Fruit fly (Drosophila melanogaster) whole organism, embryonic: ENCODE results near the gene inaE.

Experiments used
- ATbp ChIP-seq: fragments of 200-800 bp; sonication (Bioruptor generic); optimal IDR thresholded peaks from 2 replicates; lab custom pipeline; 2017; ENCODE audit warnings: missing biosample characterization, mild to moderate bottlenecking, missing genetic modification characterization, missing genetic modification reagents
- BEAF-32 ChIP-seq: fragments of 200-800 bp; sonication (Bioruptor generic); optimal IDR thresholded peaks from 3 replicates; lab custom pipeline; 2017; ENCODE audit warnings: missing biosample characterization, missing genetic modification characterization, mild to moderate bottlenecking, moderate library complexity, missing genetic modification reagents
- CG10321 ChIP-seq: fragments of 200-800 bp; sonication (Bioruptor generic); IDR thresholded peaks from 2 replicates; pipeline ENCODE4 v1.3.6; 2022; ENCODE audit warnings: missing biosample characterization, missing genetic modification characterization
- CG13287 ChIP-seq: fragments of 200-800 bp; sonication (Bioruptor generic); IDR thresholded peaks from 2 replicates; pipeline ENCODE4 v1.3.6; 2022; ENCODE audit warnings: missing biosample characterization, missing genetic modification characterization; ENCODE audit not compliant: partially characterized antibody
- CG14710 ChIP-seq: fragments of 200-800 bp; sonication (Bioruptor generic); optimal IDR thresholded peaks from 3 replicates; lab custom pipeline; 2019; ENCODE audit warnings: missing biosample characterization, mild to moderate bottlenecking, missing genetic modification characterization, moderate library complexity
- CG15514 ChIP-seq: fragments of 200-800 bp; sonication (Bioruptor generic); optimal IDR thresholded peaks from 3 replicates; lab custom pipeline; 2017; ENCODE audit warnings: missing biosample characterization, missing genetic modification characterization, mild to moderate bottlenecking, moderate library complexity, missing genetic modification reagents
- CG15601 ChIP-seq: fragments of 200-800 bp; sonication (Bioruptor generic); optimal IDR thresholded peaks from 3 replicates; lab custom pipeline; 2019; ENCODE audit warnings: missing biosample characterization, mild to moderate bottlenecking, missing genetic modification characterization, moderate library complexity
- CG1603 ChIP-seq: fragments of 200-800 bp; sonication (Bioruptor generic); optimal IDR thresholded peaks from 2 replicates; lab custom pipeline; 2019; ENCODE audit warnings: missing biosample characterization, mild to moderate bottlenecking, missing genetic modification characterization, moderate library complexity
- CG17186 ChIP-seq: fragments of 200-800 bp; sonication (Bioruptor generic); optimal IDR thresholded peaks from 3 replicates; lab custom pipeline; 2017; ENCODE audit warnings: missing biosample characterization, missing genetic modification reagents, missing genetic modification characterization
- CG17802 ChIP-seq: fragments of 200-800 bp; sonication (Bioruptor generic); optimal IDR thresholded peaks from 2 replicates; lab custom pipeline; 2018; ENCODE audit warnings: missing biosample characterization, mild to moderate bottlenecking, missing genetic modification characterization, moderate library complexity
- CG2129 ChIP-seq: fragments of 200-800 bp; sonication (Bioruptor generic); IDR thresholded peaks from 2 replicates; pipeline ENCODE4 v1.3.6; 2022; ENCODE audit warnings: missing biosample characterization, missing genetic modification characterization; ENCODE audit not compliant: partially characterized antibody
- CG30020 ChIP-seq: fragments of 200-800 bp; optimal IDR thresholded peaks from 2 replicates; lab custom pipeline; 2019; ENCODE audit warnings: missing biosample characterization, mild to moderate bottlenecking, missing genetic modification characterization, moderate library complexity
- CG5180 ChIP-seq: fragments of 200-800 bp; sonication (Bioruptor generic); optimal IDR thresholded peaks from 3 replicates; lab custom pipeline; 2017; ENCODE audit warnings: missing biosample characterization, missing genetic modification characterization, mild to moderate bottlenecking, moderate library complexity, missing genetic modification reagents
- CG5953 ChIP-seq: fragments of 200-800 bp; sonication (Bioruptor generic); IDR thresholded peaks from 2 replicates; pipeline ENCODE4 v1.3.6; 2022; ENCODE audit warnings: missing biosample characterization, missing genetic modification characterization
- CG8388 ChIP-seq: fragments of 200-800 bp; sonication (Bioruptor generic); optimal IDR thresholded peaks from 2 replicates; lab custom pipeline; 2019; ENCODE audit warnings: missing biosample characterization, mild to moderate bottlenecking, missing genetic modification characterization, moderate library complexity
- CG8478 ChIP-seq: fragments of >200 bp; optimal IDR thresholded peaks from 2 replicates; lab custom pipeline; 2018
- CG9797 ChIP-seq: fragments of 200-800 bp; sonication (Bioruptor generic); optimal IDR thresholded peaks from 3 replicates; lab custom pipeline; 2018; ENCODE audit warnings: missing biosample characterization, mild to moderate bottlenecking, missing genetic modification characterization
- CoRest ChIP-seq: fragments of 200-800 bp; sonication (Bioruptor generic); optimal IDR thresholded peaks from 3 replicates; lab custom pipeline; 2018; ENCODE audit warnings: missing biosample characterization, mild to moderate bottlenecking, missing genetic modification characterization, moderate library complexity
- D19B ChIP-seq: fragments of 200-800 bp; sonication (Bioruptor generic); optimal IDR thresholded peaks from 2 replicates; lab custom pipeline; 2017; ENCODE audit warnings: missing biosample characterization, mild to moderate bottlenecking, missing genetic modification characterization
- Doc3 ChIP-seq: fragments of 200-800 bp; sonication (Bioruptor generic); IDR thresholded peaks from 3 replicates; pipeline ENCODE4 v1.3.6; 2022; ENCODE audit warnings: missing biosample characterization, missing genetic modification characterization; ENCODE audit not compliant: partially characterized antibody
- Dp ChIP-seq: fragments of 200-800 bp; sonication (Bioruptor generic); optimal IDR thresholded peaks from 2 replicates; lab custom pipeline; 2018; ENCODE audit warnings: missing biosample characterization, mild to moderate bottlenecking, missing genetic modification characterization, moderate library complexity
- Drgx ChIP-seq: fragments of 200-800 bp; sonication (Bioruptor generic); IDR thresholded peaks from 2 replicates; pipeline ENCODE4 v1.3.6; 2022; ENCODE audit warnings: missing biosample characterization, missing genetic modification characterization
- ERR ChIP-seq: fragments of 200-800 bp; sonication (Bioruptor generic); optimal IDR thresholded peaks from 2 replicates; lab custom pipeline; 2016; ENCODE audit warnings: missing biosample characterization, missing genetic modification characterization
- HLH3B ChIP-seq: fragments of 200-800 bp; sonication (Bioruptor generic); IDR thresholded peaks from 2 replicates; pipeline ENCODE4 v1.3.6; 2022; ENCODE audit warnings: missing biosample characterization, missing genetic modification characterization
- HLH4C ChIP-seq: fragments of 200-800 bp; sonication (Bioruptor generic); IDR thresholded peaks from 3 replicates; pipeline ENCODE4 v1.3.6; 2022; ENCODE audit warnings: missing biosample characterization, missing genetic modification characterization; ENCODE audit not compliant: partially characterized antibody
- MESR4 ChIP-seq: fragments of 200-800 bp; sonication (Bioruptor generic); optimal IDR thresholded peaks from 2 replicates; lab custom pipeline; 2018; ENCODE audit warnings: missing biosample characterization, mild to moderate bottlenecking, missing genetic modification characterization, moderate library complexity
- Nf-YB ChIP-seq: fragments of 200-800 bp; sonication (Bioruptor generic); optimal IDR thresholded peaks from 3 replicates; lab custom pipeline; 2019; ENCODE audit warnings: missing biosample characterization, mild to moderate bottlenecking, missing genetic modification characterization, moderate library complexity
- Pdp1 ChIP-seq, 2 experiments: fragments of 200-800 bp; sonication (Bioruptor generic); optimal IDR thresholded peaks; 3 replicates each; lab custom pipeline; 2016; ENCODE audit warnings: missing biosample characterization in 2 of 2, missing genetic modification characterization in 2 of 2, mild to moderate bottlenecking in 1 of 2, moderate library complexity in 1 of 2
- Rx ChIP-seq: fragments of 200-800 bp; sonication (Bioruptor generic); IDR thresholded peaks from 2 replicates; pipeline ENCODE4 v1.3.6; 2022; ENCODE audit warnings: missing biosample characterization, missing genetic modification characterization
- Sry-δ ChIP-seq: fragments of 200-800 bp; sonication (Bioruptor generic); optimal IDR thresholded peaks from 2 replicates; lab custom pipeline; 2016; ENCODE audit warnings: missing biosample characterization, missing genetic modification characterization
- YL-1 ChIP-seq: fragments of 200-800 bp; sonication (Bioruptor generic); optimal IDR thresholded peaks from 3 replicates; lab custom pipeline; 2017; ENCODE audit warnings: missing biosample characterization, mild to moderate bottlenecking, missing genetic modification characterization
- abd-A ChIP-seq: fragments of 200-800 bp; sonication (Bioruptor generic); optimal IDR thresholded peaks from 3 replicates; lab custom pipeline; 2019; ENCODE audit warnings: missing biosample characterization, mild to moderate bottlenecking, missing genetic modification characterization, moderate library complexity
- amos ChIP-seq: fragments of 200-800 bp; sonication (Bioruptor generic); IDR thresholded peaks from 2 replicates; pipeline ENCODE4 v1.3.6; 2022; ENCODE audit warnings: missing biosample characterization, missing genetic modification characterization; ENCODE audit not compliant: partially characterized antibody
- ato ChIP-seq: fragments of 200-800 bp; sonication (Bioruptor generic); IDR thresholded peaks from 2 replicates; pipeline ENCODE4 v1.3.6; 2022; ENCODE audit warnings: missing biosample characterization, missing genetic modification characterization; ENCODE audit not compliant: partially characterized antibody
- bbx ChIP-seq: fragments of 200-800 bp; sonication (Bioruptor generic); IDR thresholded peaks from 2 replicates; pipeline ENCODE4 v1.3.6; 2022; ENCODE audit warnings: missing biosample characterization, missing genetic modification characterization; ENCODE audit not compliant: partially characterized antibody
- croc ChIP-seq: fragments of 200-800 bp; sonication (Bioruptor generic); conservative IDR thresholded peaks from 3 replicates; pipeline ENCODE4 v1.3.6; 2022; ENCODE audit warnings: missing biosample characterization, missing genetic modification characterization
- grn ChIP-seq: fragments of 200-800 bp; sonication (Bioruptor generic); optimal IDR thresholded peaks from 3 replicates; lab custom pipeline; 2017; ENCODE audit warnings: missing biosample characterization, missing genetic modification characterization
- hbn ChIP-seq: fragments of 200-800 bp; sonication (Bioruptor generic); IDR thresholded peaks from 2 replicates; pipeline ENCODE4 v1.3.6; 2022; ENCODE audit warnings: missing biosample characterization, missing genetic modification characterization; ENCODE audit not compliant: partially characterized antibody
- lmd ChIP-seq: fragments of 200-800 bp; sonication (Bioruptor generic); IDR thresholded peaks from 2 replicates; pipeline ENCODE4 v1.3.6; 2022; ENCODE audit warnings: missing biosample characterization, missing genetic modification characterization
- lola ChIP-seq, 3 experiments: fragments of >200 bp in 2 of 3; fragments of 200-800 bp in 1 of 3; sonication (Bioruptor generic) in 1 of 3; optimal IDR thresholded peaks; 2 replicates each; lab custom pipeline; 2017 to 2019; ENCODE audit warnings: missing biosample characterization in 3 of 3, missing genetic modification characterization in 3 of 3, mild to moderate bottlenecking in 1 of 3, moderate library complexity in 1 of 3
- mld ChIP-seq: fragments of 200-800 bp; sonication (Bioruptor generic); IDR thresholded peaks from 3 replicates; pipeline ENCODE4 v1.3.6; 2022; ENCODE audit warnings: missing biosample characterization, missing genetic modification characterization; ENCODE audit not compliant: partially characterized antibody
- nerfin-1 ChIP-seq: fragments of 200-800 bp; sonication (Bioruptor generic); optimal IDR thresholded peaks from 3 replicates; lab custom pipeline; 2019; ENCODE audit warnings: missing biosample characterization, mild to moderate bottlenecking, missing genetic modification characterization, moderate library complexity
- nmo ChIP-seq: fragments of 200-800 bp; sonication (Bioruptor generic); optimal IDR thresholded peaks from 2 replicates; lab custom pipeline; 2018; ENCODE audit warnings: missing biosample characterization, mild to moderate bottlenecking, missing genetic modification characterization, moderate library complexity
- pita ChIP-seq: fragments of 200-800 bp; sonication (Bioruptor generic); optimal IDR thresholded peaks from 2 replicates; lab custom pipeline; 2017; ENCODE audit warnings: missing biosample characterization, mild to moderate bottlenecking, missing genetic modification characterization
- pzg ChIP-seq: fragments of 200-800 bp; sonication (Bioruptor generic); optimal IDR thresholded peaks from 3 replicates; lab custom pipeline; 2018; ENCODE audit warnings: missing biosample characterization, mild to moderate bottlenecking, missing genetic modification characterization, moderate library complexity
- sna ChIP-seq: fragments of 200-800 bp; sonication (Bioruptor generic); IDR thresholded peaks from 2 replicates; pipeline ENCODE4 v1.3.6; 2022; ENCODE audit warnings: missing biosample characterization, missing genetic modification characterization; ENCODE audit not compliant: partially characterized antibody
- stwl ChIP-seq: fragments of 200-800 bp; sonication (Bioruptor generic); optimal IDR thresholded peaks from 3 replicates; lab custom pipeline; 2018; ENCODE audit warnings: missing biosample characterization, mild to moderate bottlenecking, missing genetic modification characterization, moderate library complexity

Gene inaE

dm6 chrX:13805554-13805953, 22.0 kb downstream of the inaE start (continued):
- TF ChIP-seq nerfin-1 (tag; lab: Kevin White, UChicago) (peak; percentile 18), CG8388 (no peak), CG17186 (peak; percentile 8), Rx (no peak), ATbp (peak; percentile 42), ERR (no peak), CG1603 (tag; lab: Kevin White, UChicago) (peak; percentile 13), HLH3B (GFP tag; lab: Robert Waterston, UW) (no peak), CG8478 (peak; percentile 91), CG5180 (GFP tag; lab: Kevin White, UChicago) (peak; percentile 11), CoRest (tag; lab: Kevin White, UChicago) (peak; percentile 46), nmo (GFP tag; lab: Kevin White, UChicago) (peak; percentile 23), pita (GFP tag; lab: Kevin White, UChicago) (peak; percentile 3), Nf-YB (GFP tag; lab: Kevin White, UChicago) (peak; percentile 16), CG15601 (tag; lab: Kevin White, UChicago) (peak; percentile 55), grn (GFP tag; lab: Kevin White, UChicago) (peak; percentile 28)
- TF ChIP-seq, all 482 proteins: peak for 65

dm6 chrX:13811480-13811879, 28.0 kb downstream of the inaE start, which contains the start of gene CG11095:
TSS of gene CG11095 (plus strand) at chrX:13811684.
- peak; percentile 40 for TF ChIP-seq CG30020 (tag; lab: Kevin White, UChicago)
- no peak for TF ChIP-seq ato (GFP tag; lab: Robert Waterston, UW)
- 0 out of 3 replicates have a peak, but pooled peaks have one; percentile 56 for TF ChIP-seq mld (GFP tag; lab: Robert Waterston, UW)
- peak; percentile 51 for TF ChIP-seq CG1603 (tag; lab: Kevin White, UChicago)
- TF ChIP-seq YL-1 = peak; percentile 18
- peak; percentile 54 for TF ChIP-seq CG15514 (GFP tag; lab: Kevin White, UChicago)
- peak; percentile 26; the same call in 1 of the 3 replicates for TF ChIP-seq Doc3 (GFP tag; lab: Robert Waterston, UW)
- TF ChIP-seq BEAF-32 (GFP tag; lab: Kevin White, UChicago) = peak; percentile 70
- 0 out of 2 replicates have a peak, but pooled peaks have one; percentile 34 for TF ChIP-seq sna (GFP tag; lab: Robert Waterston, UW)
- TF ChIP-seq abd-A (tag; lab: Kevin White, UChicago) = no peak
- peak; percentile 43; the same call in 1 of the 2 replicates for TF ChIP-seq hbn
- TF ChIP-seq Dp (GFP tag; lab: Kevin White, UChicago) = peak; percentile 30
- TF ChIP-seq CG9797 = peak; percentile 7
- no peak for TF ChIP-seq CG10321
- TF ChIP-seq CG2129 (GFP tag; lab: Robert Waterston, UW) = 0 out of 2 replicates have a peak, but pooled peaks have one; percentile 21
- peak; percentile 84 for TF ChIP-seq CG14710
- TF ChIP-seq CG5953 (GFP tag; lab: Robert Waterston, UW) = no peak
- peak; percentile 43 for TF ChIP-seq stwl
- TF ChIP-seq CG13287 (GFP tag; lab: Robert Waterston, UW) = peak; percentile 77
- no peak for TF ChIP-seq croc
- 0 out of 3 replicates have a peak, but pooled peaks have one; percentile 30 for TF ChIP-seq HLH4C (GFP tag; lab: Robert Waterston, UW)
- TF ChIP-seq lmd (GFP tag; lab: Robert Waterston, UW) = no peak
- peak; percentile 54 for TF ChIP-seq amos (GFP tag; lab: Robert Waterston, UW)
- peak; percentile 24 for TF ChIP-seq MESR4 (GFP tag; lab: Kevin White, UChicago)
- peak; percentile 47 for TF ChIP-seq pzg (GFP tag; lab: Kevin White, UChicago)
- peak; percentile 28 for TF ChIP-seq CG17802 (tag; lab: Kevin White, UChicago)
- no peak for TF ChIP-seq D19B
- TF ChIP-seq Drgx (GFP tag; lab: Robert Waterston, UW) = 0 out of 2 replicates have a peak, but pooled peaks have one; percentile 27
- TF ChIP-seq Pdp1 (GFP tag; optimal IDR thresholded peaks at IDR 0.05; lab: Kevin White, UChicago) = peak in 1 of 2 experiments; percentile 65
- peak; percentile 43 for TF ChIP-seq Sry-δ (GFP tag; lab: Kevin White, UChicago)
- TF ChIP-seq bbx = peak; percentile 35; the same call in 1 of the 2 replicates
- TF ChIP-seq lola (GFP tag; optimal IDR thresholded peaks at IDR 0.05; lab: Kevin White, UChicago) = peak in 1 of 3 experiments; percentile 68
